Worm (Caenorhabditis elegans): ENCODE measurements around the gene Y32F6A.4.

The Y32F6A.4 gene

ce11 chrV:10398431-10398830 is 35.4 kb downstream of the Y32F6A.4 start, which contains the start of gene ugt-2:
Gene ugt-2, plus strand, starts transcription at chrV:10398801.
- no peak for TF ChIP-seq M03D4.4 (tag; optimal IDR thresholded peaks at IDR 0.05)
- no peak for TF ChIP-seq drap-1 (GFP tag; optimal IDR thresholded peaks at IDR 0.05)
- TF ChIP-seq blmp-1 (tag; optimal IDR thresholded peaks at IDR 0.05): no peak
- no peak for TF ChIP-seq lin-13 (tag; optimal IDR thresholded peaks at IDR 0.05)
- TF ChIP-seq sem-2 (GFP tag; optimal IDR thresholded peaks at IDR 0.05): no peak
- no peak for TF ChIP-seq hlh-1 (tag; optimal IDR thresholded peaks at IDR 0.05)
- no peak for TF ChIP-seq lin-32 (GFP tag; optimal IDR thresholded peaks at IDR 0.05)
- TF ChIP-seq cnd-1 (tag; optimal IDR thresholded peaks at IDR 0.05): no peak

- TF ChIP-seq elt-1 (tag; optimal IDR thresholded peaks at IDR 0.05; ENCODE audit: borderline replicate concordance, insufficient read depth) (no peak), sptf-1 (tag; optimal IDR thresholded peaks at IDR 0.05) (no peak)
Measured at ce11 chrV:10395173-10395766, 38.6 kb downstream of the Y32F6A.4 start, which contains the start of the genes col-151 and ugt-1. Gene col-151, minus strand, starts transcription at chrV:10395223. Gene ugt-1, plus strand, starts transcription at chrV:10395663.

- no peak for TF ChIP-seq tbx-8 (GFP tag; optimal IDR thresholded peaks at IDR 0.05)
- TF ChIP-seq elt-3 (tag; optimal IDR thresholded peaks at IDR 0.05): no peak
- no peak for TF ChIP-seq lsy-2 (tag; optimal IDR thresholded peaks at IDR 0.05)
- TF ChIP-seq bed-3 (GFP tag; optimal IDR thresholded peaks at IDR 0.05): no peak
- no peak for TF ChIP-seq nhr-2 (tag; optimal IDR thresholded peaks at IDR 0.05)
- TF ChIP-seq ham-2 (GFP tag; optimal IDR thresholded peaks at IDR 0.05): no peak
- no peak for TF ChIP-seq sem-2 (GFP tag; optimal IDR thresholded peaks at IDR 0.05)
- TF ChIP-seq ztf-11 (tag; optimal IDR thresholded peaks at IDR 0.05): no peak
- TF ChIP-seq lin-32 (GFP tag; optimal IDR thresholded peaks at IDR 0.05): no peak
- no peak for TF ChIP-seq hlh-1 (tag; optimal IDR thresholded peaks at IDR 0.05)
- TF ChIP-seq snpc-4 (tag; optimal IDR thresholded peaks at IDR 0.05): no peak
- TF ChIP-seq nhr-28 (tag; optimal IDR thresholded peaks at IDR 0.05): no peak
- TF ChIP-seq mep-1 (tag; optimal IDR thresholded peaks at IDR 0.05): no peak
- no peak for TF ChIP-seq ceh-39 (tag; optimal IDR thresholded peaks at IDR 0.05)
- TF ChIP-seq drap-1 (GFP tag; optimal IDR thresholded peaks at IDR 0.05): no peak
- no peak for TF ChIP-seq nhr-237 (tag; optimal IDR thresholded peaks at IDR 0.05)
- TF ChIP-seq unc-39 (tag; optimal IDR thresholded peaks at IDR 0.05): no peak
- no peak for TF ChIP-seq nhr-76 (tag; optimal IDR thresholded peaks at IDR 0.05)
Measured at ce11 chrV:10393708-10394107, 40.2 kb downstream of the Y32F6A.4 start.

- TF ChIP-seq nhr-76 (tag; optimal IDR thresholded peaks at IDR 0.05) (no peak), nhr-28 (tag; optimal IDR thresholded peaks at IDR 0.05) (no peak), elt-1 (tag; optimal IDR thresholded peaks at IDR 0.05; ENCODE audit: borderline replicate concordance, insufficient read depth) (no peak), M03D4.4 (tag; optimal IDR thresholded peaks at IDR 0.05) (no peak), mep-1 (tag; optimal IDR thresholded peaks at IDR 0.05) (no peak), mls-2 (tag; optimal IDR thresholded peaks at IDR 0.05) (no peak), nhr-2 (tag; optimal IDR thresholded peaks at IDR 0.05) (no peak), bed-3 (GFP tag; optimal IDR thresholded peaks at IDR 0.05) (no peak), snpc-4 (tag; optimal IDR thresholded peaks at IDR 0.05) (no peak)
Measured at ce11 chrV:10388318-10388717, 45.5 kb downstream of the Y32F6A.4 start, which contains the start of gene AC3.5. Gene AC3.5, plus strand, starts transcription at chrV:10388527.

ce11 chrV:10387412-10387811 is 46.5 kb downstream of the Y32F6A.4 start:
- TF ChIP-seq lsy-2 (tag; optimal IDR thresholded peaks at IDR 0.05) (no peak), nhr-76 (tag; optimal IDR thresholded peaks at IDR 0.05) (no peak), bed-3 (GFP tag; optimal IDR thresholded peaks at IDR 0.05) (no peak), tbx-8 (GFP tag; optimal IDR thresholded peaks at IDR 0.05) (no peak), M03D4.4 (tag; optimal IDR thresholded peaks at IDR 0.05) (no peak), nhr-28 (tag; optimal IDR thresholded peaks at IDR 0.05) (no peak), unc-39 (tag; optimal IDR thresholded peaks at IDR 0.05) (no peak), nhr-12 (tag; optimal IDR thresholded peaks at IDR 0.05) (no peak), mep-1 (tag; optimal IDR thresholded peaks at IDR 0.05) (no peak), mls-2 (tag; optimal IDR thresholded peaks at IDR 0.05) (no peak), ceh-39 (tag; optimal IDR thresholded peaks at IDR 0.05) (no peak), unc-120 (tag; optimal IDR thresholded peaks at IDR 0.05; ENCODE audit: poor library complexity, severe bottlenecking) (no peak), cnd-1 (tag; optimal IDR thresholded peaks at IDR 0.05) (no peak), lin-32 (GFP tag; optimal IDR thresholded peaks at IDR 0.05) (no peak), elt-3 (tag; optimal IDR thresholded peaks at IDR 0.05) (no peak)

- no peak for TF ChIP-seq mab-5 (tag; optimal IDR thresholded peaks at IDR 0.05)
- TF ChIP-seq M03D4.4 (tag; optimal IDR thresholded peaks at IDR 0.05): no peak
- no peak for TF ChIP-seq unc-39 (tag; optimal IDR thresholded peaks at IDR 0.05)
- no peak for TF ChIP-seq ham-2 (GFP tag; optimal IDR thresholded peaks at IDR 0.05)
- TF ChIP-seq elt-1 (tag; optimal IDR thresholded peaks at IDR 0.05; ENCODE audit: borderline replicate concordance, insufficient read depth): no peak
- no peak for TF ChIP-seq lsy-2 (tag; optimal IDR thresholded peaks at IDR 0.05)
- no peak for TF ChIP-seq hlh-1 (tag; optimal IDR thresholded peaks at IDR 0.05)
- no peak for TF ChIP-seq unc-120 (tag; optimal IDR thresholded peaks at IDR 0.05; ENCODE audit: poor library complexity, severe bottlenecking)
- no peak for TF ChIP-seq elt-3 (tag; optimal IDR thresholded peaks at IDR 0.05)
Measured at ce11 chrV:10383950-10384349, 49.9 kb downstream of the Y32F6A.4 start, which contains the start of gene spe-10. Gene spe-10, plus strand, starts transcription at chrV:10384250.

Data from whole organism, mixed stage, embryonic.